ENCODE assay signal across 1 fruit fly cellular context in the genomic region with DNA sequence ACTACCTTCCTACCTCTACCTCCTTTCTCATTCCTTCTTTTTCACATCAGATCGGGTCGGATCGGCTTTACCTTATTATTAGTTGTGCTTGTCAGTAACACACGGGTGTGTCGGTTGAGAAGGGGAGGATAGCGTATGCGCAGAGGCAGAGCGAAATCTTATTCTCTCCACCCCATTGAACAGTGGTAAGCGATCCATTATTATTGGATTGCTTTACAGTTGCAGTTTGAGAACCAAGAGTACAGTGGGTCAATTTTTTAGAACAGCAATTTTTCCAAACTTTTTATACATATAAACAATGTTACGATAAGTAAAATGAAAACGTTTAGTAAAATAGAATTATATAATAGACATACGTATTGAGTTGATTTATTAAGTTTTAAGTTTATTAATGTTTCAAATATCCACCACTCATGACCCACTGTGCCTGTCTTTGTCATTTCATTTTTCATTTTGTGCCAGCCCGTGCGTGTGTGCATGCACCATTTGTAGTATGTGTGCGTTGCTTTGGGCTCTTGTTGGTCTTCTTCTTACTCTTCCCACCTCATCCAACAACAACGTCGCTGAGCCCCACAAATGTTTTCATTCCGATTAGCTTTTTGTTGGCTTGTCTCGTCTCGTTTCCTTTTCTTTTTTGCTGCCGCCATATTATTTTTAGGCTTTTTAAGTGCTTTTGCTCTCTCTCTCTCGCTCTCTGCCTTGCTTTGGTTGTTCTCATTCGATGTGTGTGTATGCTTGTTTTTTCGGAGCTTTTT.
TF ChIP-seq lines count a peak whose summit lies in the region.

No protein-coding gene starts in this region.

TF ChIP-seq in whole organism, embryonic, 481 proteins besides CTCF, POLR2A, EP300 and RAD21 (continued from another document and continues in another):
- TF ChIP-seq Drgx (GFP tag; IDR thresholded peaks at IDR 0.05; lab: Robert Waterston, UW) (peak; percentile 98), CG42726 (GFP tag; IDR thresholded peaks at IDR 0.05; lab: Robert Waterston, UW; ENCODE audit: partially characterized antibody) (no peak; the same call in 1 of the 2 replicates), dmrt99B (tag; optimal IDR thresholded peaks at IDR 0.05; lab: Kevin White, UChicago) (peak; percentile 100), CG32772 (GFP tag; IDR thresholded peaks at IDR 0.05; lab: Robert Waterston, UW) (peak; percentile 98), oc (tag; optimal IDR thresholded peaks at IDR 0.05; lab: Kevin White, UChicago) (peak; percentile 99), CG17359 (tag; optimal IDR thresholded peaks at IDR 0.05; lab: Kevin White, UChicago) (peak; percentile 99), Hmr (GFP tag; optimal IDR thresholded peaks at IDR 0.05; lab: Kevin White, UChicago) (peak; percentile 99), Rx (GFP tag; IDR thresholded peaks at IDR 0.05; lab: Robert Waterston, UW) (peak; percentile 96), repo (GFP tag; optimal IDR thresholded peaks at IDR 0.05; lab: Kevin White, UChicago) (peak; percentile 88), CG14667 (GFP tag; IDR thresholded peaks at IDR 0.05; lab: Robert Waterston, UW) (peak; percentile 98), amos (GFP tag; IDR thresholded peaks at IDR 0.05; lab: Robert Waterston, UW; ENCODE audit: partially characterized antibody) (0 out of 2 replicates have a peak, but pooled peaks have one; percentile 5), Opbp (GFP tag; IDR thresholded peaks at IDR 0.05; lab: Robert Waterston, UW; ENCODE audit: partially characterized antibody) (peak; percentile 56; the same call in 1 of the 3 replicates), CG2202 (tag; optimal IDR thresholded peaks at IDR 0.05; lab: Kevin White, UChicago) (peak; percentile 99), CG1603 (tag; optimal IDR thresholded peaks at IDR 0.05; lab: Kevin White, UChicago) (peak; percentile 94), az2 (GFP tag; optimal IDR thresholded peaks at IDR 0.05; lab: Kevin White, UChicago) (peak; percentile 98), toy (GFP tag; IDR thresholded peaks at IDR 0.05; lab: Robert Waterston, UW) (peak; percentile 98), pho (GFP tag; optimal IDR thresholded peaks at IDR 0.05; lab: Kevin White, UChicago) (peak; percentile 96), tin (GFP tag; optimal IDR thresholded peaks at IDR 0.05; lab: Kevin White, UChicago) (peak; percentile 98), aop (GFP tag; IDR thresholded peaks at IDR 0.05; lab: Robert Waterston, UW) (peak; percentile 54; the same call in 1 of the 2 replicates), BEAF-32 (GFP tag; optimal IDR thresholded peaks at IDR 0.05; lab: Kevin White, UChicago) (peak; percentile 17), sisA (GFP tag; IDR thresholded peaks at IDR 0.05; lab: Robert Waterston, UW) (peak; percentile 99), danr (GFP tag; IDR thresholded peaks at IDR 0.05; lab: Robert Waterston, UW) (peak; percentile 99), nerfin-1 (tag; optimal IDR thresholded peaks at IDR 0.05; lab: Kevin White, UChicago) (peak; percentile 99), Max (GFP tag; optimal IDR thresholded peaks at IDR 0.05; lab: Kevin White, UChicago) (peak; percentile 98), Nf-YC (tag; optimal IDR thresholded peaks at IDR 0.05; lab: Kevin White, UChicago) (peak; percentile 92), pb (GFP tag; optimal IDR thresholded peaks at IDR 0.05; lab: Kevin White, UChicago) (peak; percentile 80), ATbp (GFP tag; optimal IDR thresholded peaks at IDR 0.05; lab: Kevin White, UChicago) (peak; percentile 98), GATAe (GFP tag; conservative IDR thresholded peaks at IDR 0.05; lab: Robert Waterston, UW) (peak; percentile 97), CG6689 (GFP tag; IDR thresholded peaks at IDR 0.05; lab: Robert Waterston, UW) (peak; percentile 99), Abd-B (GFP tag; optimal IDR thresholded peaks at IDR 0.05; lab: Kevin White, UChicago) (peak; percentile 99), pita (GFP tag; optimal IDR thresholded peaks at IDR 0.05; lab: Kevin White, UChicago) (no peak), Hr78 (GFP tag; optimal IDR thresholded peaks at IDR 0.05; lab: Kevin White, UChicago) (peak in 1 of 2 experiments; percentile 67), h (optimal IDR thresholded peaks at IDR 0.05; lab: Kevin White, UChicago) (no peak), CG3838 (GFP tag; optimal IDR thresholded peaks at IDR 0.05; lab: Kevin White, UChicago) (peak; percentile 94), CG6683 (GFP tag; optimal IDR thresholded peaks at IDR 0.05; lab: Kevin White, UChicago) (peak; percentile 99), Jarid2 (GFP tag; optimal IDR thresholded peaks at IDR 0.05; lab: Kevin White, UChicago) (peak; percentile 91), CG8924 (tag; optimal IDR thresholded peaks at IDR 0.05; lab: Kevin White, UChicago) (peak; percentile 99), CG1024 (GFP tag; IDR thresholded peaks at IDR 0.05; lab: Robert Waterston, UW) (peak; percentile 93), CG6813 (GFP tag; optimal IDR thresholded peaks at IDR 0.05; lab: Kevin White, UChicago) (peak; percentile 99), CG16815 (GFP tag; optimal IDR thresholded peaks at IDR 0.05; lab: Kevin White, UChicago) (peak; percentile 99), CG6272 (GFP tag; IDR thresholded peaks at IDR 0.05; lab: Robert Waterston, UW) (peak; percentile 97), Hr3 (GFP tag; optimal IDR thresholded peaks at IDR 0.05; lab: Kevin White, UChicago) (peak; percentile 95), CG30431 (GFP tag; optimal IDR thresholded peaks at IDR 0.05; lab: Kevin White, UChicago) (peak; percentile 98), CG4730 (GFP tag; IDR thresholded peaks at IDR 0.05; lab: Robert Waterston, UW) (peak; percentile 98), Lpt (GFP tag; optimal IDR thresholded peaks at IDR 0.05; lab: Kevin White, UChicago) (no peak), CG12942 (GFP tag; optimal IDR thresholded peaks at IDR 0.05; lab: Kevin White, UChicago) (peak; percentile 97), kah (GFP tag; optimal IDR thresholded peaks at IDR 0.05; lab: Kevin White, UChicago) (peak; percentile 97), CG15479 (GFP tag; optimal IDR thresholded peaks at IDR 0.05; lab: Kevin White, UChicago) (peak; percentile 92), dimm (GFP tag; IDR thresholded peaks at IDR 0.05; lab: Robert Waterston, UW) (peak; percentile 96), CG16863 (GFP tag; optimal IDR thresholded peaks at IDR 0.05; lab: Kevin White, UChicago) (peak; percentile 89), nom (GFP tag; optimal IDR thresholded peaks at IDR 0.05; lab: Kevin White, UChicago) (peak; percentile 98), dm (GFP tag; optimal IDR thresholded peaks at IDR 0.05; lab: Kevin White, UChicago) (peak; percentile 71), zen (tag; optimal IDR thresholded peaks at IDR 0.05; lab: Kevin White, UChicago) (peak; percentile 99), Fer3 (tag; optimal IDR thresholded peaks at IDR 0.05; lab: Kevin White, UChicago) (peak; percentile 99), cato (GFP tag; optimal IDR thresholded peaks at IDR 0.05; lab: Kevin White, UChicago; ENCODE audit: borderline replicate concordance) (peak; percentile 97), gsb (GFP tag; IDR thresholded peaks at IDR 0.05; lab: Robert Waterston, UW) (peak; percentile 98), CG7372 (GFP tag; IDR thresholded peaks at IDR 0.05; lab: Robert Waterston, UW) (peak; percentile 99), NfI (GFP tag; optimal IDR thresholded peaks at IDR 0.05; lab: Kevin White, UChicago) (peak; percentile 99), ab (GFP tag; optimal IDR thresholded peaks at IDR 0.05; lab: Kevin White, UChicago) (peak; percentile 20), CG2129 (GFP tag; IDR thresholded peaks at IDR 0.05; lab: Robert Waterston, UW; ENCODE audit: partially characterized antibody) (no peak), CG13624 (GFP tag; optimal IDR thresholded peaks at IDR 0.05; lab: Kevin White, UChicago) (peak; percentile 69), CG10267 (tag; optimal IDR thresholded peaks at IDR 0.05; lab: Kevin White, UChicago) (peak; percentile 97), Awh (GFP tag; IDR thresholded peaks at IDR 0.05; lab: Robert Waterston, UW) (peak; percentile 99), caup (GFP tag; optimal IDR thresholded peaks at IDR 0.05; lab: Kevin White, UChicago; ENCODE audit: severe bottlenecking) (peak; percentile 99), cas (GFP tag; IDR thresholded peaks at IDR 0.05; lab: Robert Waterston, UW) (peak; percentile 96), inv (GFP tag; IDR thresholded peaks at IDR 0.05; lab: Robert Waterston, UW; ENCODE audit: partially characterized antibody) (peak; percentile 66), crol (GFP tag; IDR thresholded peaks at IDR 0.05; lab: Robert Waterston, UW) (peak; percentile 82), Deaf1 (tag; optimal IDR thresholded peaks at IDR 0.05; lab: Kevin White, UChicago) (peak; percentile 87), Camta (GFP tag; optimal IDR thresholded peaks at IDR 0.05; lab: Kevin White, UChicago) (peak; percentile 96), corto (GFP tag; optimal IDR thresholded peaks at IDR 0.05; lab: Kevin White, UChicago) (peak; percentile 97), CG10565 (GFP tag; optimal IDR thresholded peaks at IDR 0.05; lab: Kevin White, UChicago) (peak; percentile 96), ftz-f1 (GFP tag; optimal IDR thresholded peaks at IDR 0.05; lab: Kevin White, UChicago) (peak; percentile 32), CG10979 (tag; optimal IDR thresholded peaks at IDR 0.05; lab: Kevin White, UChicago) (peak; percentile 99), Chrac-16 (GFP tag; optimal IDR thresholded peaks at IDR 0.05; lab: Kevin White, UChicago) (peak; percentile 98), Dfd (GFP tag; optimal IDR thresholded peaks at IDR 0.05; lab: Kevin White, UChicago) (no peak), CkIIα-i1 (GFP tag; IDR thresholded peaks at IDR 0.05; lab: Robert Waterston, UW) (peak; percentile 89), CG18476 (GFP tag; optimal IDR thresholded peaks at IDR 0.05; lab: Kevin White, UChicago) (peak; percentile 99), Myb (GFP tag; optimal IDR thresholded peaks at IDR 0.05; lab: Kevin White, UChicago) (peak; percentile 32), mirr (GFP tag; optimal IDR thresholded peaks at IDR 0.05; lab: Kevin White, UChicago) (peak; percentile 97), CG10147 (GFP tag; optimal IDR thresholded peaks at IDR 0.05; lab: Kevin White, UChicago) (peak; percentile 99), zen2 (GFP tag; IDR thresholded peaks at IDR 0.05; lab: Robert Waterston, UW; ENCODE audit: partially characterized antibody) (no peak; the same call in 2 of the 3 replicates), CG13296 (GFP tag; optimal IDR thresholded peaks at IDR 0.05; lab: Kevin White, UChicago) (peak; percentile 100), run (tag; optimal IDR thresholded peaks at IDR 0.05; lab: Kevin White, UChicago) (peak; percentile 99), sima (GFP tag; optimal IDR thresholded peaks at IDR 0.05; lab: Kevin White, UChicago) (peak; percentile 89), Dll (GFP tag; IDR thresholded peaks at IDR 0.05; lab: Robert Waterston, UW; ENCODE audit: partially characterized antibody) (peak; percentile 48; the same call in 3 of the 4 replicates), CG10366 (GFP tag; IDR thresholded peaks at IDR 0.05; lab: Robert Waterston, UW) (peak; percentile 97), tx (GFP tag; optimal IDR thresholded peaks at IDR 0.05; lab: Kevin White, UChicago) (peak; percentile 90), unc-4 (GFP tag; IDR thresholded peaks at IDR 0.05; lab: Robert Waterston, UW; ENCODE audit: partially characterized antibody) (no peak), eve (GFP tag; optimal IDR thresholded peaks at IDR 0.05; lab: Kevin White, UChicago) (peak in 1 of 2 experiments; percentile 100), Scr (GFP tag; IDR thresholded peaks at IDR 0.05; lab: Robert Waterston, UW; ENCODE audit: partially characterized antibody) (peak; percentile 64), Poxn (GFP tag; IDR thresholded peaks at IDR 0.05; lab: Robert Waterston, UW) (peak; percentile 97), org-1 (GFP tag; optimal IDR thresholded peaks at IDR 0.05; lab: Kevin White, UChicago) (peak; percentile 98), Ravus (GFP tag; IDR thresholded peaks at IDR 0.05; lab: Robert Waterston, UW) (peak; percentile 97), CG3726 (GFP tag; IDR thresholded peaks at IDR 0.05; lab: Robert Waterston, UW) (peak; percentile 98), CG7786 (GFP tag; optimal IDR thresholded peaks at IDR 0.05; lab: Kevin White, UChicago) (peak; percentile 95), ato (GFP tag; IDR thresholded peaks at IDR 0.05; lab: Robert Waterston, UW; ENCODE audit: partially characterized antibody) (peak; percentile 61), emc (GFP tag; optimal IDR thresholded peaks at IDR 0.05; lab: Kevin White, UChicago) (peak; percentile 90), CG2712 (tag; optimal IDR thresholded peaks at IDR 0.05; lab: Kevin White, UChicago) (peak; percentile 100), CG15696 (tag; optimal IDR thresholded peaks at IDR 0.05; lab: Kevin White, UChicago) (peak; percentile 99), CG9932 (GFP tag; IDR thresholded peaks at IDR 0.05; lab: Robert Waterston, UW) (peak; percentile 98), CG6175 (GFP tag; IDR thresholded peaks at IDR 0.05; lab: Robert Waterston, UW) (peak; percentile 96), NFAT (GFP tag; IDR thresholded peaks at IDR 0.05; lab: Robert Waterston, UW) (peak; percentile 96), en (GFP tag; optimal IDR thresholded peaks at IDR 0.05; lab: Kevin White, UChicago) (peak; percentile 91), CG5953 (GFP tag; IDR thresholded peaks at IDR 0.05; lab: Robert Waterston, UW) (peak; percentile 96), Ada2b (GFP tag; IDR thresholded peaks at IDR 0.05; lab: Robert Waterston, UW) (peak; percentile 99), CG14441 (GFP tag; IDR thresholded peaks at IDR 0.05; lab: Robert Waterston, UW) (peak; percentile 98), H2.0 (GFP tag; IDR thresholded peaks at IDR 0.05; lab: Robert Waterston, UW) (peak; percentile 98), CG17328 (GFP tag; IDR thresholded peaks at IDR 0.05; lab: Robert Waterston, UW) (peak; percentile 98), CG8290 (GFP tag; optimal IDR thresholded peaks at IDR 0.05; lab: Kevin White, UChicago) (peak; percentile 96), CG8290 (tag; optimal IDR thresholded peaks at IDR 0.05; lab: Kevin White, UChicago) (peak; percentile 88 to 94), CG1233 (GFP tag; optimal IDR thresholded peaks at IDR 0.05; lab: Kevin White, UChicago) (peak; percentile 99), chif (GFP tag; optimal IDR thresholded peaks at IDR 0.05; lab: Kevin White, UChicago) (peak; percentile 94), CG10543 (GFP tag; optimal IDR thresholded peaks at IDR 0.05; lab: Kevin White, UChicago) (peak; percentile 100), CG14860 (GFP tag; IDR thresholded peaks at IDR 0.05; lab: Robert Waterston, UW; ENCODE audit: partially characterized antibody) (peak; percentile 77), CG32767 (GFP tag; IDR thresholded peaks at IDR 0.05; lab: Robert Waterston, UW) (peak; percentile 96), row (GFP tag; IDR thresholded peaks at IDR 0.05; lab: Robert Waterston, UW) (peak; percentile 99), CG30020 (tag; optimal IDR thresholded peaks at IDR 0.05; lab: Kevin White, UChicago) (peak; percentile 84), TFAM (GFP tag; optimal IDR thresholded peaks at IDR 0.05; lab: Kevin White, UChicago) (peak; percentile 96)
